Worm (Caenorhabditis elegans): Measurements from ENCODE around the gene rpl-5.

DNA sequence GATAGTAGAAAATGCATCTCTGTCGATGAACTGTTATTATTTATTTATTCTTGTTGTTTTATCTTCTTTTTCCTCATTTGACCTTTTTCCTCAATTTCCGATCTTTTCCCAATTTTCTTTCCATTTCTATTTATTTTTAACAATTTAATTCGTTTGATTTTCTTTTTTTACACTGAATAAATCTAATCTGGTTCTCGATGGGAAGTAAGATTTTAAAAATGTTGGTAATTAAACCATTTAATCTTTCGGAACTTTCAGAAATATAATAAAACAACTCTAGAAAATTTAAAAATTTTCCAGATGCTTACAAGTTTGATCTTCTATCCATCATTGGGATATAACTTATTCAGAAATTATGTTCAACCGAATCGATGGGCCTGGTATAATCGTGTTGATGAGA is 36.8 kb downstream of the rpl-5 start, which contains the start of gene F28C6.8:
- TF ChIP-seq ama-1 (optimal IDR thresholded peaks at IDR 0.05) (no peak), pha-2 (tag; optimal IDR thresholded peaks at IDR 0.05) (no peak), ceh-34 (tag; optimal IDR thresholded peaks at IDR 0.05) (no peak), fkh-10 (GFP tag; optimal IDR thresholded peaks at IDR 0.05) (no peak), elt-2 (tag; optimal IDR thresholded peaks at IDR 0.05) (no peak)

All from whole organism, late embryonic.